ENCODE assay signal across 1 worm cellular context in the genomic region with DNA sequence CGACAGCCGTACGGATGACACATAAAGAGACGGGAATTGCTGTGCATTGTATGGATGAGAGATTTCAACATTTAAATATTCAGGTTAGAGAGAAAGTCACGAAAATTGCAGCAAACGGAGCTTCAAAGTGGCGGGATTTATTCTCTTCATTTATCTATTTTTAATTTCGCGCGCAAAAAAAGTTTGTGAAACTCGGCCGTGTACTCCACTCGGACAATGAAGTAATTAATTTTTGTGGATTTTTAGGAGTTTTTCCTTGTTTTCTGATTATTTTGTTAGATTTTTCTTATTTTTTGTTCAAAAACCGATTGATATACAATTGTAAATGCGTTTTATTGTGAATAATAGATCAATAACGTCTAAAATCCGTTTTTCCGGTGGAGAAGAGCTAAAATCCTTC.
A peak's percentile ranks its signal among the peaks of the same experiment; 100 is the strongest.
TF ChIP-seq lines count a peak whose summit lies in the region.

No protein-coding gene starts in this region.

TF ChIP-seq in whole organism, L1 larva, 84 proteins besides CTCF, POLR2A, EP300 and RAD21 (continued from another document):
- TF ChIP-seq pax-3 (tag; optimal IDR thresholded peaks at IDR 0.05; lab: Kevin White, UChicago) (no peak), fkh-4 (tag; optimal IDR thresholded peaks at IDR 0.05; lab: Kevin White, UChicago; ENCODE audit: borderline replicate concordance) (peak; percentile 15), snpc-4 (tag; optimal IDR thresholded peaks at IDR 0.05; lab: Kevin White, UChicago) (no peak), hlh-17 (GFP tag; optimal IDR thresholded peaks at IDR 0.05; lab: Kevin White, UChicago; ENCODE audit: borderline replicate concordance) (no peak), C04F5.9 (tag; optimal IDR thresholded peaks at IDR 0.05; lab: Kevin White, UChicago) (no peak), lin-39 (tag; optimal IDR thresholded peaks at IDR 0.05; lab: Kevin White, UChicago) (peak; percentile 23), isw-1 (GFP tag; IDR thresholded peaks at IDR 0.05; lab: Robert Waterston, UW) (no peak), ceh-90 (tag; optimal IDR thresholded peaks at IDR 0.05; lab: Kevin White, UChicago) (peak; percentile 76), nhr-19 (GFP tag; conservative IDR thresholded peaks at IDR 0.05; lab: Robert Waterston, UW) (peak; percentile 23), egl-13 (tag; optimal IDR thresholded peaks at IDR 0.05; lab: Kevin White, UChicago) (peak; percentile 21), xbp-1 (tag; optimal IDR thresholded peaks at IDR 0.05; lab: Kevin White, UChicago) (peak; percentile 33), nhr-90 (tag; optimal IDR thresholded peaks at IDR 0.05; lab: Kevin White, UChicago; ENCODE audit: poor library complexity) (peak; percentile 29), lin-35 (GFP tag; optimal IDR thresholded peaks at IDR 0.05; lab: Kevin White, UChicago) (peak; percentile 73 to 79), tbx-2 (tag; optimal IDR thresholded peaks at IDR 0.05; lab: Kevin White, UChicago) (peak; percentile 40), nhr-11 (tag; optimal IDR thresholded peaks at IDR 0.05; lab: Kevin White, UChicago) (no peak), egl-27 (tag; optimal IDR thresholded peaks at IDR 0.05; lab: Kevin White, UChicago) (no peak), efl-1 (optimal IDR thresholded peaks at IDR 0.05; lab: Kevin White, UChicago) (peak; percentile 87), efl-1 (GFP tag; optimal IDR thresholded peaks at IDR 0.05 in 1 of 2; lab: Kevin White, UChicago) (peak; percentile 86 to 98), pqm-1 (tag; optimal IDR thresholded peaks at IDR 0.05; lab: Kevin White, UChicago) (no peak), ceh-88 (GFP tag; IDR thresholded peaks at IDR 0.05; lab: Robert Waterston, UW) (no peak), unc-62 (GFP tag; optimal IDR thresholded peaks at IDR 0.05; lab: Kevin White, UChicago) (no peak), lsy-2 (tag; optimal IDR thresholded peaks at IDR 0.05; lab: Kevin White, UChicago) (peak; percentile 7 to 38), nhr-77 (tag; optimal IDR thresholded peaks at IDR 0.05; lab: Kevin White, UChicago) (no peak), aha-1 (tag; optimal IDR thresholded peaks at IDR 0.05; lab: Kevin White, UChicago) (no peak), dpl-1 (GFP tag; optimal IDR thresholded peaks at IDR 0.05; lab: Kevin White, UChicago) (peak; percentile 76 to 86 (median 80)), nhr-20 (tag; optimal IDR thresholded peaks at IDR 0.05; lab: Kevin White, UChicago) (peak; percentile 8), vab-15 (tag; optimal IDR thresholded peaks at IDR 0.05; lab: Kevin White, UChicago) (no peak), blmp-1 (tag; optimal IDR thresholded peaks at IDR 0.05; lab: Kevin White, UChicago) (peak; percentile 58), irx-1 (tag; optimal IDR thresholded peaks at IDR 0.05; lab: Kevin White, UChicago) (peak; percentile 62)
TF ChIP-seq in whole organism, L1 larva: peak in this region for 23.
